Fruit fly (Drosophila melanogaster) Kc167 (cell line): ENCODE data around the gene eIF3a.

Experiments used
- h ChIP-seq: fragments of >200 bp; optimal IDR thresholded peaks from 3 replicates; lab custom pipeline; 2018; ENCODE audit warnings: missing external identifiers
- psq ChIP-seq: fragments of >200 bp; optimal IDR thresholded peaks from 2 replicates; lab custom pipeline; 2017; ENCODE audit warnings: missing external identifiers

dm6 chr3R:4480512-4480911 lies 46.8 kb upstream of the eIF3a start, which contains the start of gene sac:
- no peak for TF ChIP-seq h (lab: Kevin White, UChicago)
- no peak for TF ChIP-seq psq
